Fruit fly (Drosophila melanogaster) whole organism, prepupa: ENCODE results near the gene CG43333.

Source experiments
- CG10631 ChIP-seq: fragments of 200-800 bp; sonication (Bioruptor generic); optimal IDR thresholded peaks from 2 replicates; lab custom pipeline; 2016; ENCODE audit warnings: missing biosample characterization, missing genetic modification characterization
- CG10669 ChIP-seq: fragments of 200-800 bp; sonication (Bioruptor generic); optimal IDR thresholded peaks from 3 replicates; lab custom pipeline; 2018; ENCODE audit warnings: missing biosample characterization, mild to moderate bottlenecking, missing genetic modification characterization, moderate library complexity
- CG11762 ChIP-seq: fragments of 200-800 bp; sonication (Bioruptor generic); optimal IDR thresholded peaks from 3 replicates; lab custom pipeline; 2016; ENCODE audit warnings: missing biosample characterization, missing genetic modification characterization; ENCODE audit not compliant: insufficient read depth
- CG15336 ChIP-seq: fragments of 200-800 bp; sonication (Bioruptor generic); IDR thresholded peaks from 2 replicates; pipeline ENCODE4 v1.3.6; 2022; ENCODE audit warnings: missing biosample characterization, missing genetic modification characterization
- CG1621 ChIP-seq: fragments of 200-800 bp; sonication (Bioruptor generic); optimal IDR thresholded peaks from 3 replicates; lab custom pipeline; 2018; ENCODE audit warnings: missing biosample characterization, mild to moderate bottlenecking, missing genetic modification characterization
- CG16779 ChIP-seq: fragments of 200-800 bp; sonication (Bioruptor generic); optimal IDR thresholded peaks from 3 replicates; lab custom pipeline; 2017; ENCODE audit warnings: missing biosample characterization, mild to moderate bottlenecking, missing genetic modification characterization
- CG3032 ChIP-seq: fragments of 200-800 bp; optimal IDR thresholded peaks from 2 replicates; lab custom pipeline; 2019; ENCODE audit warnings: missing biosample characterization, mild to moderate bottlenecking, missing genetic modification characterization, moderate library complexity
- CG31627 ChIP-seq: fragments of 200-800 bp; sonication (Bioruptor generic); optimal IDR thresholded peaks from 3 replicates; lab custom pipeline; 2016; ENCODE audit warnings: missing biosample characterization, missing genetic modification characterization
- CG32006 ChIP-seq: fragments of 200-800 bp; sonication (Bioruptor generic); optimal IDR thresholded peaks from 3 replicates; lab custom pipeline; 2017; ENCODE audit warnings: missing biosample characterization, mild to moderate bottlenecking, missing genetic modification characterization
- CG34406 ChIP-seq: fragments of 200-800 bp; sonication (Bioruptor generic); optimal IDR thresholded peaks from 3 replicates; lab custom pipeline; 2016; ENCODE audit warnings: missing biosample characterization, missing genetic modification characterization
- CG3919 ChIP-seq: fragments of 200-800 bp; sonication (Bioruptor generic); optimal IDR thresholded peaks from 3 replicates; lab custom pipeline; 2016; ENCODE audit warnings: missing biosample characterization, missing genetic modification characterization
- CG4318 ChIP-seq: fragments of 200-800 bp; sonication (Bioruptor generic); optimal IDR thresholded peaks from 3 replicates; lab custom pipeline; 2017; ENCODE audit warnings: missing biosample characterization, mild to moderate bottlenecking, missing genetic modification characterization
- CG6792 ChIP-seq: fragments of 200-800 bp; sonication (Bioruptor generic); optimal IDR thresholded peaks from 3 replicates; lab custom pipeline; 2016; ENCODE audit warnings: missing biosample characterization, missing genetic modification characterization
- CG7368 ChIP-seq: fragments of 200-800 bp; sonication (Bioruptor generic); optimal IDR thresholded peaks from 3 replicates; lab custom pipeline; 2016; ENCODE audit warnings: missing biosample characterization, missing genetic modification characterization
- CG8119 ChIP-seq: fragments of 200-800 bp; sonication (Bioruptor generic); IDR thresholded peaks from 3 replicates; pipeline ENCODE4 v1.3.6; 2022; ENCODE audit warnings: missing biosample characterization, missing genetic modification characterization
- CG8319 ChIP-seq: fragments of 200-800 bp; sonication (Bioruptor generic); optimal IDR thresholded peaks from 3 replicates; lab custom pipeline; 2016; ENCODE audit warnings: missing biosample characterization, missing genetic modification characterization
- CG8632 ChIP-seq: fragments of 200-800 bp; sonication (Bioruptor generic); optimal IDR thresholded peaks from 3 replicates; lab custom pipeline; 2016; ENCODE audit warnings: missing biosample characterization, missing genetic modification characterization
- Eip78C ChIP-seq: fragments of 200-800 bp; sonication (Bioruptor generic); peaks from one replicate; lab custom pipeline; 2016; ENCODE audit warnings: missing biosample characterization, missing genetic modification characterization
- Eip93F ChIP-seq: fragments of 200-800 bp; sonication (Bioruptor generic); optimal IDR thresholded peaks from 2 replicates; lab custom pipeline; 2016; ENCODE audit warnings: missing biosample characterization, mild to moderate bottlenecking, missing genetic modification characterization
- Ets96B ChIP-seq: fragments of 200-800 bp; optimal IDR thresholded peaks from 2 replicates; lab custom pipeline; 2019; ENCODE audit warnings: missing biosample characterization, mild to moderate bottlenecking, missing genetic modification characterization, moderate library complexity
- Gug ChIP-seq: fragments of 200-800 bp; sonication (Bioruptor generic); IDR thresholded peaks from 2 replicates; pipeline ENCODE4 v1.3.6; 2022; ENCODE audit warnings: missing biosample characterization, missing genetic modification characterization
- Hr38 ChIP-seq: sonication (Bioruptor generic); optimal IDR thresholded peaks from 2 replicates; lab custom pipeline; 2016; ENCODE audit warnings: missing biosample characterization, missing genetic modification characterization
- Hr39 ChIP-seq: fragments of 200-800 bp; sonication (Bioruptor generic); optimal IDR thresholded peaks from 2 replicates; lab custom pipeline; 2016; ENCODE audit warnings: missing biosample characterization, missing genetic modification characterization
- Hr4 ChIP-seq: fragments of 200-800 bp; sonication (Bioruptor generic); optimal IDR thresholded peaks from 3 replicates; lab custom pipeline; 2016; ENCODE audit warnings: missing biosample characterization, missing genetic modification characterization
- OdsH ChIP-seq: fragments of 200-800 bp; sonication (Bioruptor generic); optimal IDR thresholded peaks from 3 replicates; lab custom pipeline; 2016; ENCODE audit warnings: missing biosample characterization, missing genetic modification characterization
- Smox ChIP-seq: fragments of 200-800 bp; sonication (Bioruptor generic); optimal IDR thresholded peaks from 3 replicates; lab custom pipeline; 2016; ENCODE audit warnings: missing biosample characterization, missing genetic modification characterization
- Sox102F ChIP-seq: fragments of 200-800 bp; sonication (Bioruptor generic); optimal IDR thresholded peaks from 2 replicates; lab custom pipeline; 2016; ENCODE audit warnings: missing biosample characterization, mild to moderate bottlenecking, missing genetic modification characterization
- Sox14 ChIP-seq: fragments of 200-800 bp; sonication (Bioruptor generic); optimal IDR thresholded peaks from 3 replicates; lab custom pipeline; 2016; ENCODE audit warnings: missing biosample characterization, missing genetic modification characterization
- achi ChIP-seq: fragments of 200-800 bp; sonication (Bioruptor generic); optimal IDR thresholded peaks from 3 replicates; lab custom pipeline; 2016; ENCODE audit warnings: missing biosample characterization, missing genetic modification characterization
- acj6 ChIP-seq: fragments of 200-800 bp; sonication (Bioruptor generic); optimal IDR thresholded peaks from 3 replicates; lab custom pipeline; 2016; ENCODE audit warnings: missing biosample characterization, missing genetic modification characterization
- cyc ChIP-seq: fragments of 200-800 bp; sonication (Bioruptor generic); optimal IDR thresholded peaks from 3 replicates; lab custom pipeline; 2016; ENCODE audit warnings: missing biosample characterization, missing genetic modification characterization
- dac ChIP-seq: fragments of 200-800 bp; sonication (Bioruptor generic); optimal IDR thresholded peaks from 2 replicates; lab custom pipeline; 2017; ENCODE audit warnings: missing biosample characterization, mild to moderate bottlenecking, missing genetic modification characterization
- dsx ChIP-seq: fragments of 200-800 bp; optimal IDR thresholded peaks from 3 replicates; lab custom pipeline; 2019; ENCODE audit warnings: missing biosample characterization, mild to moderate bottlenecking, missing genetic modification characterization, moderate library complexity; ENCODE audit not compliant: poor library complexity, severe bottlenecking
- fd59A ChIP-seq: fragments of 200-800 bp; sonication (Bioruptor generic); optimal IDR thresholded peaks from 2 replicates; lab custom pipeline; 2017; ENCODE audit warnings: missing biosample characterization, mild to moderate bottlenecking, missing genetic modification characterization, missing genetic modification reagents
- lz ChIP-seq: fragments of 200-800 bp; sonication (Bioruptor generic); optimal IDR thresholded peaks from 3 replicates; lab custom pipeline; 2016; ENCODE audit warnings: missing biosample characterization, missing genetic modification characterization
- pdm3 ChIP-seq: fragments of 200-800 bp; sonication (Bioruptor generic); optimal IDR thresholded peaks from 3 replicates; lab custom pipeline; 2016; ENCODE audit warnings: missing biosample characterization, missing genetic modification characterization
- salr ChIP-seq, 2 experiments: fragments of 200-800 bp; sonication (Bioruptor generic); optimal IDR thresholded peaks; 3 replicates each; lab custom pipeline; 2016 to 2018; ENCODE audit warnings: missing biosample characterization in 2 of 2, missing genetic modification characterization in 2 of 2, mild to moderate bottlenecking in 1 of 2
- spab ChIP-seq: fragments of 200-800 bp; sonication (Bioruptor generic); optimal IDR thresholded peaks from 2 replicates; lab custom pipeline; 2017; ENCODE audit warnings: missing biosample characterization, mild to moderate bottlenecking, missing genetic modification characterization, missing genetic modification reagents
- ss ChIP-seq, 2 experiments: fragments of 200-800 bp; sonication (Bioruptor generic); optimal IDR thresholded peaks; 2 replicates in 1 of 2; 3 replicates in 1 of 2; lab custom pipeline; 2017 to 2018; ENCODE audit warnings: mild to moderate bottlenecking in 2 of 2, missing biosample characterization in 2 of 2, missing genetic modification characterization in 2 of 2, moderate library complexity in 1 of 2
- svp ChIP-seq: fragments of 200-800 bp; sonication (Bioruptor generic); peaks from one replicate; lab custom pipeline; 2016; ENCODE audit warnings: missing biosample characterization, missing genetic modification characterization
- vri ChIP-seq: fragments of 200-800 bp; sonication (Bioruptor generic); optimal IDR thresholded peaks from 3 replicates; lab custom pipeline; 2016; ENCODE audit warnings: missing biosample characterization, mild to moderate bottlenecking, missing genetic modification characterization

The CG43333 gene

dm6 chr2L:14163122-14163521, 17.4 kb downstream of the CG43333 start, which contains the start of gene CG43332:
CG43332 (minus strand) TSS chr2L:14163222.
- no peak for TF ChIP-seq Eip93F

- TF ChIP-seq CG31627 (GFP tag; lab: Kevin White, UChicago): peak; percentile 24
- no peak for TF ChIP-seq Sox102F (GFP tag; lab: Kevin White, UChicago)
- peak; percentile 56 for TF ChIP-seq svp (GFP tag; lab: Kevin White, UChicago)
- no peak for TF ChIP-seq CG6792 (GFP tag; lab: Kevin White, UChicago)
- TF ChIP-seq dsx (GFP tag; lab: Kevin White, UChicago): no peak
- TF ChIP-seq Hr38: no peak
- peak; percentile 13 for TF ChIP-seq cyc (GFP tag; lab: Kevin White, UChicago)
Observed at dm6 chr2L:14160887-14161286, 19.6 kb downstream of the CG43333 start.

- no peak for TF ChIP-seq svp (GFP tag; lab: Kevin White, UChicago)
- TF ChIP-seq CG31627 (GFP tag; lab: Kevin White, UChicago): no peak
- TF ChIP-seq CG16779 (tag; lab: Kevin White, UChicago): no peak
- no peak for TF ChIP-seq Smox
- TF ChIP-seq fd59A (GFP tag; lab: Kevin White, UChicago): no peak
- TF ChIP-seq, all 60 proteins: peak for 0
Observed at dm6 chr2L:14157993-14158392, 22.5 kb downstream of the CG43333 start.

DNA sequence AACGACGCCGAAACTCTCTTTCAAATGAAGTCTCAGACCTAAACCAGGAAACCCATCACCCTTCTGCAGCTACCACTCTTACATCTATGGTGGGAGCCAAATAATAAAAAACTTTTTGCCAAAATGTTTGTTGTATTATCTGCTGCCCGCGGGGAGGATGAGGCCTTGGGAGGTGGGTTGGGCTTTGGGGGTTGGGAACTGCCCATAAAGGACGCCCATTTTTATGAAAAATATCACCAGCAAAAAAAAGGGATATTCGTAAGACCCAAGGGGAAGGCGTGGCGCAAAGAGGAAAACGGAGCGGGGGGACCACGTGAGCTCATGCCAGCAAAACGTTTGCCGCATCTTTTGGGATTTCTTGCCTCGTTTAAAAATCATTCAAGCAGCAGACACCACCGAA, 34.1 kb downstream of the CG43333 start:
- TF ChIP-seq Sox102F (GFP tag; lab: Kevin White, UChicago) (no peak), CG3032 (tag; lab: Kevin White, UChicago) (no peak), CG7368 (GFP tag; lab: Kevin White, UChicago) (no peak)
- TF ChIP-seq, all 60 proteins: peak for 0

DNA sequence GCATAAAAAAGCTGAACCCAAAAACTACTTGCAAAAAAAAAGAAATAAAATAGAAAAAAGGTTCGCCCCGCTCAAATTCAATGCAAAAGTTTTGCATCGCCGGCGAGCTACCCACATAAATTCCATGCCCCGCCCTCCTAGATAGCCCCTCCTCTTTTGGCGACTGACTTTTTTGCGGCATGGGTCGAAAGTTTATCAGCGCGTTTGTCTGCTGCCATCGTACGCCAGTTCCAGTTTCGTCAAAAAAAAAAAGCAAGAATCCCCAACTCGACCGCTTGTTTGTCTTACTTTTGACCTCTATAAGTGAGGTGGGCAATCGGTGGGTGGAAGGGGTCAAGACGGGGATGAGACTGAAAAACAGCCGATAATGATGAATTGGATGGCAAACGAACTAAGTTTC, 37.6 kb downstream of the CG43333 start:
- TF ChIP-seq svp (GFP tag; lab: Kevin White, UChicago) (peak; percentile 94), Hr39 (no peak)

dm6 chr2L:14141238-14141637, 39.2 kb downstream of the CG43333 start:
- TF ChIP-seq Sox102F (GFP tag; lab: Kevin White, UChicago) (no peak), CG8632 (peak; percentile 3), CG4318 (GFP tag; lab: Kevin White, UChicago) (no peak), CG31627 (GFP tag; lab: Kevin White, UChicago) (no peak), Hr4 (GFP tag; lab: Kevin White, UChicago) (peak; percentile 19), CG8119 (GFP tag; lab: Robert Waterston, UW) (peak; percentile 44; the same call in 1 of the 3 replicates), CG34406 (GFP tag; lab: Kevin White, UChicago) (peak; percentile 27), Hr39 (no peak), pdm3 (GFP tag; lab: Kevin White, UChicago) (peak; percentile 17), salr (GFP tag; optimal IDR thresholded peaks at IDR 0.05; lab: Kevin White, UChicago) (no peak), CG10631 (GFP tag; lab: Kevin White, UChicago) (peak; percentile 32), CG15336 (peak; percentile 46), CG3919 (peak; percentile 41), lz (GFP tag; lab: Kevin White, UChicago) (peak; percentile 7), spab (peak; percentile 9), achi (GFP tag; lab: Kevin White, UChicago) (peak; percentile 34), ss (GFP tag; optimal IDR thresholded peaks at IDR 0.05; lab: Kevin White, UChicago) (peak in 1 of 2 experiments; percentile 43), OdsH (GFP tag; lab: Kevin White, UChicago) (peak; percentile 24), CG1621 (peak; percentile 1), Eip78C (GFP tag; lab: Kevin White, UChicago) (peak; percentile 77), CG6792 (GFP tag; lab: Kevin White, UChicago) (peak; percentile 30), dac (GFP tag; lab: Kevin White, UChicago) (no peak), CG32006 (GFP tag; lab: Kevin White, UChicago) (peak; percentile 42), vri (GFP tag; lab: Kevin White, UChicago) (no peak), cyc (GFP tag; lab: Kevin White, UChicago) (peak; percentile 7), dsx (GFP tag; lab: Kevin White, UChicago) (peak; percentile 34), Sox14 (GFP tag; lab: Kevin White, UChicago) (no peak), Gug (GFP tag; lab: Robert Waterston, UW) (no peak), CG11762 (GFP tag; lab: Kevin White, UChicago) (no peak), CG10669 (GFP tag; lab: Kevin White, UChicago) (peak; percentile 1), acj6 (peak; percentile 14), Ets96B (tag; lab: Kevin White, UChicago) (peak; percentile 36), CG8319 (GFP tag; lab: Kevin White, UChicago) (no peak)
